Worm (Caenorhabditis elegans): ENCODE measurements around the gene srg-15.
A peak's percentile ranks its signal among the peaks of the same experiment; 100 is the strongest.

The srg-15 gene

DNA sequence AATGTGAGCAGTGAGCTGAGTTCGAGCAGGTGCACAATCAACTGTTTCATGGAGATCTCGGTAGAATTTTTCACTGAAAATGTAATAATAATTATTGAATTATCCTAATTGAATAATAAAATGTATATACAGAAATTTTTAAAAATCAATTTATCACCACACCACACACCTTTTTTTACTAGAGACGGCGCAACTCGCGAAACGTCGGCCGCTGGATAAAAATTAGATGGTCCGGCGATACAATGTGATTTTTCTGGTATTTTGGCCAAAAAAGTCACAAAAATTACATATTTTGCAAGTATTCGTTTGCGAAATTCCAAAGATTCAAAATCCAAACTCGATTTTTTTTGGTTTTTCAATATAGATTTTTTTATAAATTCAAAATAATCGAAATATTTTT, 39.4 kb downstream of the srg-15 start:
- TF ChIP-seq elt-1 (tag; optimal IDR thresholded peaks at IDR 0.05), result no peak
- TF ChIP-seq snpc-4 (tag; optimal IDR thresholded peaks at IDR 0.05), result peak; percentile 35

DNA sequence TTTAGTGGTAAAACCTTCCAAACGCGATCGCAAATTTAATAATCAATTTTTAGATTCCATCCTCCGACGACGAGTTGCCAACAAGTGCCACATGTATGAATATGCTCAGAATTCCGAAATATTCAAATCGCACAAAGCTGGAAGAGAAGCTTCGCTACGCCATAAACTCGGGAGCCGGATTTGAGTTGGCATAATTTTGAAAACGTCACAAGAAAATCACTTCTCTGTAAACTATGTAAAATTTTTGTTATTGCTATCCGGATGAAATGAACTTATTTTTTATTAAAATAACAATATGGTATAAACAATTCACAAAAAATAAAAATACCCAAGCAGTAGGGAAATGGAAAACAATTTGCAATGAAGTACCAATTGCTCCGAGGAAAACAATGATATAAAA, 41.3 kb downstream of the srg-15 start:
- TF ChIP-seq nhr-237 (tag; optimal IDR thresholded peaks at IDR 0.05) (no peak), lin-13 (GFP tag; optimal IDR thresholded peaks at IDR 0.05) (no peak), ZK546.5 (tag; optimal IDR thresholded peaks at IDR 0.05) (no peak), Y55F3AM.14 (GFP tag; optimal IDR thresholded peaks at IDR 0.05) (no peak), nhr-25 (tag; optimal IDR thresholded peaks at IDR 0.05) (no peak), snpc-4 (tag; optimal IDR thresholded peaks at IDR 0.05) (no peak), elt-3 (tag; optimal IDR thresholded peaks at IDR 0.05) (no peak), nhr-11 (tag; optimal IDR thresholded peaks at IDR 0.05) (no peak), F13H6.1 (tag; optimal IDR thresholded peaks at IDR 0.05) (no peak)

DNA sequence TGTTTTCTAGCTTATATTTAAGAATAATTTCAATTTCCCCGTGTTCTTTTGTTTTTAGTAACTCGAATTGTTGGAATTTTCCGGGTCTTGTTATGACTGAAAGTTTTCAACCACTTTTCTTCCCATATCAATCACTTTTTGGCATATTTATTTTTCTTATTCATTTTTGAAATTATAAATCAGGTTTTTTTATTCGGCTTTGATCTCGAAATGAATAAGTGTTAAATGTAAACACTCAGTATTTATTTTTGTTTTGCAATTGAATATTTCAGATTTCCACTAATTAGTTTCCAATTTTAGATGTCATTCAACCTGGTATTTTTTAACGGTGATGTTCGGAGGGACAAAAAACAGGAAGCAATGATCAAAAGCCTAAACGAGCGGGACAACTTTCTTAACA, 45.7 kb downstream of the srg-15 start, which contains the start of gene etc-1:
etc-1 (plus strand) TSS at position 301 of the 400 bp plus-strand sequence.
- TF ChIP-seq dmd-4 (tag; optimal IDR thresholded peaks at IDR 0.05) (no peak), ceh-16 (tag; optimal IDR thresholded peaks at IDR 0.05) (no peak), zag-1 (tag; optimal IDR thresholded peaks at IDR 0.05) (no peak), mdl-1 (tag; optimal IDR thresholded peaks at IDR 0.05) (no peak), nhr-10 (tag; optimal IDR thresholded peaks at IDR 0.05) (no peak), blmp-1 (tag; optimal IDR thresholded peaks at IDR 0.05; ENCODE audit: insufficient read depth) (no peak), aly-2 (tag; optimal IDR thresholded peaks at IDR 0.05) (no peak), nhr-77 (tag; optimal IDR thresholded peaks at IDR 0.05) (no peak), ztf-1 (GFP tag; conservative IDR thresholded peaks at IDR 0.05) (no peak), lsy-2 (tag; optimal IDR thresholded peaks at IDR 0.05) (no peak), lin-11 (tag; optimal IDR thresholded peaks at IDR 0.05) (no peak), sem-4 (tag; optimal IDR thresholded peaks at IDR 0.05) (no peak), unc-62 (GFP tag; optimal IDR thresholded peaks at IDR 0.05) (no peak), mbf-1 (tag; optimal IDR thresholded peaks at IDR 0.05) (no peak), ama-1 (optimal IDR thresholded peaks at IDR 0.05) (no peak), mab-5 (tag; optimal IDR thresholded peaks at IDR 0.05) (no peak), nhr-21 (tag; optimal IDR thresholded peaks at IDR 0.05) (no peak), snpc-4 (tag; optimal IDR thresholded peaks at IDR 0.05) (no peak), C34F6.9 (tag; optimal IDR thresholded peaks at IDR 0.05) (no peak), nhr-12 (tag; optimal IDR thresholded peaks at IDR 0.05) (no peak)

DNA sequence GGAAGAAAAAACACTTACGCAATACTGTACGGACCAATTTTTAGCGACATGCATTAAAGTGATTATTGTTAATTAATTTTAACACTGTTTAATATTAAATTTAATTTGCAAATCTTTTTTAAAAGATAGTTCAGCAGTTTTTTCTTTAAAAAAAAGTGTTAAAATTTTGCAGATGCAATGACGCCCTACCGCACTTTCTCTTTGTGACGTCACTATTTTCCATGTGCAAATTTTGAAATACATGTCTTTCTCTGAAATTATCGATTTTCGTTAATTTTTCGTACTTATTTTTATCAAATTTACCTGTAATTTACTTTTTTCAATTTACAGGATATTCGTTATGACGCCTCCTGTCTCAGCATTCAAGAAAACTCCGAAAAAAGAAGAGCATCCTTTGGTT, 48.7 kb downstream of the srg-15 start, which contains the start of the genes piga-1 and eif-2Bepsilon:
piga-1 (minus strand) TSS at position 174 of the 400 bp plus-strand sequence.
eif-2Bepsilon (plus strand) TSS at position 331 of the 400 bp plus-strand sequence.
- peak; percentile 48 for TF ChIP-seq nhr-129 (tag; optimal IDR thresholded peaks at IDR 0.05)
- TF ChIP-seq ztf-4 (tag; optimal IDR thresholded peaks at IDR 0.05), result no peak
- TF ChIP-seq C34F6.9 (tag; optimal IDR thresholded peaks at IDR 0.05), result peak; percentile 88
- TF ChIP-seq mbf-1 (tag; optimal IDR thresholded peaks at IDR 0.05), result no peak
- no peak for TF ChIP-seq dmd-4 (tag; optimal IDR thresholded peaks at IDR 0.05)
- no peak for TF ChIP-seq R02D3.7 (tag; optimal IDR thresholded peaks at IDR 0.05)
- TF ChIP-seq ZK546.5 (tag; optimal IDR thresholded peaks at IDR 0.05), result no peak
- TF ChIP-seq crh-2 (tag; optimal IDR thresholded peaks at IDR 0.05), result peak; percentile 72
- TF ChIP-seq ztf-11 (tag; optimal IDR thresholded peaks at IDR 0.05), result no peak
- TF ChIP-seq egl-27 (tag; optimal IDR thresholded peaks at IDR 0.05), result no peak
- TF ChIP-seq snpc-4 (tag; optimal IDR thresholded peaks at IDR 0.05), result no peak
- TF ChIP-seq nhr-21 (tag; optimal IDR thresholded peaks at IDR 0.05), result no peak
- TF ChIP-seq fos-1 (tag; optimal IDR thresholded peaks at IDR 0.05), result peak; percentile 21
- peak; percentile 21 for TF ChIP-seq sma-9 (GFP tag; optimal IDR thresholded peaks at IDR 0.05)
- TF ChIP-seq sma-9 (tag; optimal IDR thresholded peaks at IDR 0.05), result no peak
- TF ChIP-seq ama-1 (optimal IDR thresholded peaks at IDR 0.05), result no peak
- TF ChIP-seq nhr-237 (tag; optimal IDR thresholded peaks at IDR 0.05), result no peak
- TF ChIP-seq Y55F3AM.14 (GFP tag; optimal IDR thresholded peaks at IDR 0.05), result no peak
- no peak for TF ChIP-seq nhr-25 (tag; optimal IDR thresholded peaks at IDR 0.05)
- no peak for TF ChIP-seq nhr-12 (tag; optimal IDR thresholded peaks at IDR 0.05)
- no peak for TF ChIP-seq lin-11 (tag; optimal IDR thresholded peaks at IDR 0.05)
- no peak for TF ChIP-seq gmeb-1 (tag; optimal IDR thresholded peaks at IDR 0.05)
- no peak for TF ChIP-seq mab-5 (tag; optimal IDR thresholded peaks at IDR 0.05)
- peak in 1 of 2 experiments; percentile 1 for TF ChIP-seq mdl-1 (tag; optimal IDR thresholded peaks at IDR 0.05)
- no peak for TF ChIP-seq skn-1 (tag; optimal IDR thresholded peaks at IDR 0.05)
- no peak for TF ChIP-seq nhr-23 (tag; optimal IDR thresholded peaks at IDR 0.05)
- no peak for TF ChIP-seq peb-1 (tag; optimal IDR thresholded peaks at IDR 0.05)
- no peak for TF ChIP-seq zag-1 (tag; optimal IDR thresholded peaks at IDR 0.05)
- no peak for TF ChIP-seq elt-1 (tag; optimal IDR thresholded peaks at IDR 0.05)
- no peak for TF ChIP-seq sem-4 (tag; optimal IDR thresholded peaks at IDR 0.05)
- TF ChIP-seq lsy-2 (tag; optimal IDR thresholded peaks at IDR 0.05), result peak in 1 of 2 experiments; percentile 74
- TF ChIP-seq nhr-6 (tag; optimal IDR thresholded peaks at IDR 0.05), result peak; percentile 24
- TF ChIP-seq unc-62 (GFP tag; optimal IDR thresholded peaks at IDR 0.05), result no peak
- TF ChIP-seq aly-2 (tag; optimal IDR thresholded peaks at IDR 0.05), result no peak
- TF ChIP-seq lin-39 (tag; optimal IDR thresholded peaks at IDR 0.05), result no peak
- no peak for TF ChIP-seq lin-13 (GFP tag; optimal IDR thresholded peaks at IDR 0.05)
- TF ChIP-seq nhr-77 (tag; optimal IDR thresholded peaks at IDR 0.05), result no peak
- no peak for TF ChIP-seq nhr-10 (tag; optimal IDR thresholded peaks at IDR 0.05)
- no peak for TF ChIP-seq sma-3 (GFP tag; optimal IDR thresholded peaks at IDR 0.05)
- TF ChIP-seq ceh-82 (tag; optimal IDR thresholded peaks at IDR 0.05), result no peak
- TF ChIP-seq blmp-1 (tag; optimal IDR thresholded peaks at IDR 0.05; ENCODE audit: insufficient read depth), result no peak
